Fruit fly (Drosophila melanogaster): ENCODE measurements around the gene CG1161.

dm6 chr3R:5315050-5315643 is 39.7 kb upstream of the CG1161 start:
- TF ChIP-seq OdsH (GFP tag; optimal IDR thresholded peaks at IDR 0.05): no peak
- TF ChIP-seq GATAd (GFP tag; optimal IDR thresholded peaks at IDR 0.05): no peak
- no peak for TF ChIP-seq psq (GFP tag; optimal IDR thresholded peaks at IDR 0.05)
